Worm (Caenorhabditis elegans) whole organism, L4 larva: ENCODE measurements around the gene F10C2.3.

Source experiments
- F26F4.8 ChIP-seq: fragments of 200-800 bp; sonication (Bioruptor generic); conservative IDR thresholded peaks from 2 replicates; pipeline ENCODE4 v1.3.6; 2022; ENCODE audit warnings: missing genetic modification characterization, missing compliant biosample characterization
- T26A8.4 ChIP-seq: fragments of 200-800 bp; sonication (Bioruptor generic); IDR thresholded peaks from 2 replicates; pipeline ENCODE4 v1.3.6; 2022; ENCODE audit warnings: missing genetic modification characterization, missing compliant biosample characterization
- Y105C5A.15 ChIP-seq: fragments of 200-800 bp; sonication (Bioruptor generic); IDR thresholded peaks from 2 replicates; pipeline ENCODE4 v1.3.6; 2022; ENCODE audit warnings: missing genetic modification characterization, missing compliant biosample characterization
- Y5F2A.4 ChIP-seq: fragments of 200-800 bp; sonication (Bioruptor generic); optimal IDR thresholded peaks from 2 replicates; lab custom pipeline; 2018; ENCODE audit warnings: mild to moderate bottlenecking, missing genetic modification characterization, missing compliant biosample characterization
- Y75B8A.6 ChIP-seq: fragments of 200-800 bp; sonication (Bioruptor generic); IDR thresholded peaks from 2 replicates; pipeline ENCODE4 v1.3.6; 2022; ENCODE audit warnings: missing genetic modification reagents, missing genetic modification characterization, missing compliant biosample characterization
- aha-1 ChIP-seq: fragments of 150-350 bp; peaks from one replicate; lab custom pipeline; 2014; ENCODE audit warnings: missing biosample characterization, missing genetic modification characterization
- aly-2 ChIP-seq: sonication (generic microtip); optimal IDR thresholded peaks from 2 replicates; lab custom pipeline; 2018; ENCODE audit warnings: missing biosample characterization, missing genetic modification characterization
- ama-1 ChIP-seq: fragments of 150-350 bp; optimal IDR thresholded peaks from 2 replicates; lab custom pipeline; 2014; ENCODE audit warnings: inconsistent platforms, mixed read lengths
- arid-1 ChIP-seq: fragments of 200-800 bp; sonication (Bioruptor generic); conservative IDR thresholded peaks from 2 replicates; pipeline ENCODE4 v1.3.6; 2022; ENCODE audit warnings: missing genetic modification reagents, missing genetic modification characterization, missing compliant biosample characterization
- ceh-32 ChIP-seq: sonication (generic microtip); optimal IDR thresholded peaks from 2 replicates; lab custom pipeline; 2016; ENCODE audit warnings: mild to moderate bottlenecking, missing genetic modification characterization, missing compliant biosample characterization; ENCODE audit not compliant: poor library complexity
- ceh-44 ChIP-seq: fragments of 200-800 bp; sonication (Bioruptor generic); IDR thresholded peaks from 2 replicates; pipeline ENCODE4 v1.3.6; 2022; ENCODE audit warnings: missing genetic modification reagents, missing genetic modification characterization, missing compliant biosample characterization
- ceh-62 ChIP-seq: sonication (generic microtip); optimal IDR thresholded peaks from 2 replicates; lab custom pipeline; 2017; ENCODE audit warnings: missing biosample characterization, missing genetic modification characterization
- ctbp-1 ChIP-seq: fragments of 200-800 bp; sonication (Bioruptor generic); IDR thresholded peaks from 2 replicates; pipeline ENCODE4 v1.3.6; 2022; ENCODE audit warnings: missing genetic modification reagents, missing genetic modification characterization, missing compliant biosample characterization
- daf-16 ChIP-seq, 3 experiments: sonication (generic microtip); optimal IDR thresholded peaks; 2 replicates each; lab custom pipeline; 2016 to 2017; ENCODE audit warnings: missing genetic modification characterization in 3 of 3, missing genetic modification reagents in 3 of 3, mild to moderate bottlenecking in 2 of 3, missing compliant biosample characterization in 2 of 3, missing biosample characterization in 1 of 3, moderate library complexity in 1 of 3
- daf-8 ChIP-seq: fragments of 200-800 bp; sonication (Bioruptor generic); IDR thresholded peaks from 2 replicates; pipeline ENCODE4 v1.3.6; 2022; ENCODE audit warnings: missing genetic modification characterization, missing compliant biosample characterization
- dmd-8 ChIP-seq: fragments of 200-800 bp; sonication (Bioruptor generic); IDR thresholded peaks from 2 replicates; pipeline ENCODE4 v1.3.6; 2022; ENCODE audit warnings: missing genetic modification characterization, missing compliant biosample characterization
- duxl-1 ChIP-seq: sonication (generic microtip); optimal IDR thresholded peaks from 2 replicates; lab custom pipeline; 2016; ENCODE audit warnings: mild to moderate bottlenecking, missing genetic modification characterization, moderate library complexity, missing compliant biosample characterization; ENCODE audit not compliant: poor library complexity
- dve-1 ChIP-seq: sonication (generic microtip); optimal IDR thresholded peaks from 2 replicates; lab custom pipeline; 2017; ENCODE audit warnings: antibody characterized with exemption, mild to moderate bottlenecking, missing genetic modification characterization, missing compliant biosample characterization; ENCODE audit not compliant: insufficient read depth
- egl-43 ChIP-seq: fragments of 200-800 bp; sonication (Bioruptor generic); IDR thresholded peaks from 2 replicates; pipeline ENCODE4 v1.3.6; 2022; ENCODE audit warnings: missing genetic modification reagents, missing genetic modification characterization, missing compliant biosample characterization
- fkh-10 ChIP-seq: fragments of 150-350 bp; optimal IDR thresholded peaks from 2 replicates; lab custom pipeline; 2014; ENCODE audit warnings: missing biosample characterization, missing genetic modification reagents, missing genetic modification characterization
- fos-1 ChIP-seq: fragments of 150-350 bp; optimal IDR thresholded peaks from 2 replicates; lab custom pipeline; 2014; ENCODE audit warnings: missing biosample characterization, missing genetic modification characterization
- gei-8 ChIP-seq: fragments of 200-800 bp; sonication (Bioruptor generic); optimal IDR thresholded peaks from 2 replicates; lab custom pipeline; 2018; ENCODE audit warnings: mild to moderate bottlenecking, missing genetic modification characterization, missing compliant biosample characterization
- hlh-11 ChIP-seq: fragments of 200-800 bp; sonication (Bioruptor generic); optimal IDR thresholded peaks from 2 replicates; lab custom pipeline; 2018; ENCODE audit warnings: mild to moderate bottlenecking, missing genetic modification characterization, missing compliant biosample characterization
- hlh-30 ChIP-seq: sonication (generic microtip); optimal IDR thresholded peaks from 2 replicates; lab custom pipeline; 2017; ENCODE audit warnings: antibody characterized with exemption, mild to moderate bottlenecking, missing genetic modification characterization, missing compliant biosample characterization; ENCODE audit not compliant: insufficient read depth
- lin-15B ChIP-seq: fragments of 150-350 bp; sonication (generic microtip); optimal IDR thresholded peaks from 3 replicates; lab custom pipeline; 2014; ENCODE audit warnings: missing biosample characterization, missing genetic modification characterization
- lin-38 ChIP-seq: fragments of 200-800 bp; sonication (Bioruptor generic); IDR thresholded peaks from 2 replicates; pipeline ENCODE4 v1.3.6; 2022; ENCODE audit warnings: missing genetic modification reagents, missing genetic modification characterization, missing compliant biosample characterization
- lin-39 ChIP-seq: fragments of 150-350 bp; optimal IDR thresholded peaks from 2 replicates; lab custom pipeline; 2014; ENCODE audit warnings: missing biosample characterization, missing genetic modification reagents, missing genetic modification characterization
- lir-3 ChIP-seq: sonication (generic microtip); optimal IDR thresholded peaks from 2 replicates; lab custom pipeline; 2016; ENCODE audit warnings: mild to moderate bottlenecking, missing genetic modification characterization, missing compliant biosample characterization
- lsy-2 ChIP-seq, 2 experiments: fragments of 150-350 bp in 1 of 2; sonication (generic microtip) in 1 of 2; optimal IDR thresholded peaks; 2 replicates each; lab custom pipeline; 2014 to 2017; ENCODE audit warnings: missing biosample characterization in 2 of 2, missing genetic modification characterization in 2 of 2
- madf-5 ChIP-seq, 2 experiments: fragments of 200-800 bp; sonication (Bioruptor generic); IDR thresholded peaks; 2 replicates each; pipeline ENCODE4 v1.3.6; 2022; ENCODE audit warnings: missing compliant biosample characterization in 2 of 2, missing genetic modification characterization in 2 of 2
- madf-9 ChIP-seq: fragments of 200-800 bp; sonication (Bioruptor generic); conservative IDR thresholded peaks from 2 replicates; pipeline ENCODE4 v1.3.6; 2022; ENCODE audit warnings: missing genetic modification reagents, missing genetic modification characterization, missing compliant biosample characterization
- mdl-1 ChIP-seq, 2 experiments: fragments of 150-350 bp in 1 of 2; sonication (generic microtip) in 1 of 2; optimal IDR thresholded peaks; 2 replicates each; lab custom pipeline; 2014 to 2017; ENCODE audit warnings: missing biosample characterization in 2 of 2, missing genetic modification characterization in 2 of 2
- mes-2 ChIP-seq: sonication (generic microtip); optimal IDR thresholded peaks from 2 replicates; lab custom pipeline; 2016; ENCODE audit warnings: missing genotype, mild to moderate bottlenecking, missing genetic modification characterization, missing compliant biosample characterization; ENCODE audit not compliant: poor library complexity, severe bottlenecking
- nhr-102 ChIP-seq: sonication (generic microtip); optimal IDR thresholded peaks from 2 replicates; lab custom pipeline; 2016; ENCODE audit warnings: mild to moderate bottlenecking, missing genetic modification characterization, moderate library complexity, missing compliant biosample characterization
- nhr-25 ChIP-seq: sonication (generic microtip); optimal IDR thresholded peaks from 2 replicates; lab custom pipeline; 2017; ENCODE audit warnings: missing genetic modification characterization, mild to moderate bottlenecking, missing compliant biosample characterization, antibody characterized with exemption, moderate library complexity, borderline replicate concordance; ENCODE audit not compliant: insufficient read depth
- nhr-42 ChIP-seq: fragments of 200-800 bp; sonication (Bioruptor generic); IDR thresholded peaks from 2 replicates; pipeline ENCODE4 v1.3.6; 2022; ENCODE audit warnings: missing genetic modification characterization, missing compliant biosample characterization
- pqm-1 ChIP-seq: sonication (generic microtip); optimal IDR thresholded peaks from 2 replicates; lab custom pipeline; 2017; ENCODE audit warnings: missing biosample characterization, missing genetic modification characterization
- rbr-2 ChIP-seq: sonication (generic microtip); optimal IDR thresholded peaks from 2 replicates; lab custom pipeline; 2016; ENCODE audit warnings: missing genotype, missing genetic modification characterization, missing compliant biosample characterization
- sdz-12 ChIP-seq: fragments of 200-800 bp; sonication (Bioruptor generic); optimal IDR thresholded peaks from 2 replicates; lab custom pipeline; 2018; ENCODE audit warnings: mild to moderate bottlenecking, missing genetic modification characterization, missing compliant biosample characterization
- set-16 ChIP-seq: fragments of 200-800 bp; sonication (Bioruptor generic); IDR thresholded peaks from 2 replicates; pipeline ENCODE4 v1.3.6; 2022; ENCODE audit warnings: missing genetic modification reagents, missing genetic modification characterization, missing compliant biosample characterization
- skn-1 ChIP-seq: fragments of 150-350 bp; optimal IDR thresholded peaks from 2 replicates; lab custom pipeline; 2014; ENCODE audit warnings: missing biosample characterization, missing genetic modification characterization
- tra-1 ChIP-seq: fragments of 200-800 bp; sonication (Bioruptor generic); IDR thresholded peaks from 2 replicates; pipeline ENCODE4 v1.3.6; 2022; ENCODE audit warnings: missing genetic modification reagents, missing genetic modification characterization, missing compliant biosample characterization
- unc-62 ChIP-seq, 3 experiments: fragments of 150-350 bp in 1 of 3; sonication (generic microtip); optimal IDR thresholded peaks in 2 of 3; peaks in 1 of 3; 1 replicate in 1 of 3; 2 replicates in 2 of 3; lab custom pipeline; 2014 to 2017; ENCODE audit warnings: missing biosample characterization in 3 of 3, missing genetic modification characterization in 3 of 3, missing genetic modification reagents in 3 of 3, missing genotype in 1 of 3
- vab-7 ChIP-seq: fragments of 200-800 bp; sonication (Bioruptor generic); IDR thresholded peaks from 2 replicates; pipeline ENCODE4 v1.3.6; 2022; ENCODE audit warnings: missing genetic modification reagents, missing genetic modification characterization, missing compliant biosample characterization
- zag-1 ChIP-seq: fragments of 150-350 bp; optimal IDR thresholded peaks from 2 replicates; lab custom pipeline; 2014; ENCODE audit warnings: missing biosample characterization, missing genetic modification characterization

Gene F10C2.3

DNA sequence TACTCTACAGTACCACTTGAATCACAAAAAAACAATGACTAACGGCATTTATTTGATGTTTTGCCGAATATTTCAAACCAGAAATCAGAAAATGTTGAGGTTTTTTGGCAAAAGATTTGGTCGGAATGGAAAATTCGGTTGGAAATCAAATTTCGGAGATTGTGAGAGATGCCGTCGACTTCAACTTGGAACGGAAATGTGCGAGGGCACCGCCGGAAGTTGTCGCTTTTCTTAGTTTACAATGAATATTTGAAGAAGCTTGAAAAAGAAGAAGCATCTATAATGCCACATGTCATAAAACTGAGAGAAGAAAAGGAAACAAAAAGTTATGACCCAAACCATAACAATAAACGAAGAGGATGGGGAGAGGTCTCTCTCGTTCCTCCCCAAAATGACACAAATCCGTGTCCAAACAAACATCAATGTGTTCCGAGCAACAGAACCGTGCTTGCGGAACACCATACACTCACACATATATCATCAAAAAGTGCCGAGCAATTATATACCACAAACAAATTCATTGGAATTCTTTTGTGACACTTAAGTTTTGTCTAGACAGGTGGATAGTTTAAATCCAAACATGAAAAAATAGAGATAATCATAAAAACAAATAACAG, 29.5 kb upstream of the F10C2.3 start:
- TF ChIP-seq dve-1 (peak; percentile 17), lin-38 (GFP tag; lab: Robert Waterston, UW) (peak; percentile 44), duxl-1 (tag; lab: Kevin White, UChicago) (no peak), ctbp-1 (peak; percentile 65; the same call in 1 of the 2 replicates), aha-1 (tag; lab: Kevin White, UChicago) (no peak), unc-62 (GFP tag; optimal IDR thresholded peaks at IDR 0.05 in 1 of 2; lab: Kevin White, UChicago) (peak in 1 of 2 experiments; percentile 61), unc-62 (tag; optimal IDR thresholded peaks at IDR 0.05; lab: Kevin White, UChicago) (no peak), fkh-10 (peak; percentile 52), arid-1 (0 out of 2 replicates have a peak, but pooled peaks have one; percentile 27), nhr-102 (tag; lab: Kevin White, UChicago) (peak; percentile 22), T26A8.4 (GFP tag; lab: Robert Waterston, UW) (peak; percentile 51; the same call in 1 of the 2 replicates), vab-7 (GFP tag; lab: Robert Waterston, UW) (no peak), mes-2 (tag; lab: Kevin White, UChicago) (peak; percentile 27), madf-5 (GFP tag; IDR thresholded peaks at IDR 0.05; lab: Robert Waterston, UW) (no peak), dmd-8 (GFP tag; lab: Robert Waterston, UW) (0 out of 2 replicates have a peak, but pooled peaks have one; percentile 22), hlh-11 (tag; lab: Kevin White, UChicago) (no peak), ama-1 (peak; percentile 76), egl-43 (GFP tag; lab: Robert Waterston, UW) (no peak), lin-15B (tag; lab: Kevin White, UChicago) (no peak)

DNA sequence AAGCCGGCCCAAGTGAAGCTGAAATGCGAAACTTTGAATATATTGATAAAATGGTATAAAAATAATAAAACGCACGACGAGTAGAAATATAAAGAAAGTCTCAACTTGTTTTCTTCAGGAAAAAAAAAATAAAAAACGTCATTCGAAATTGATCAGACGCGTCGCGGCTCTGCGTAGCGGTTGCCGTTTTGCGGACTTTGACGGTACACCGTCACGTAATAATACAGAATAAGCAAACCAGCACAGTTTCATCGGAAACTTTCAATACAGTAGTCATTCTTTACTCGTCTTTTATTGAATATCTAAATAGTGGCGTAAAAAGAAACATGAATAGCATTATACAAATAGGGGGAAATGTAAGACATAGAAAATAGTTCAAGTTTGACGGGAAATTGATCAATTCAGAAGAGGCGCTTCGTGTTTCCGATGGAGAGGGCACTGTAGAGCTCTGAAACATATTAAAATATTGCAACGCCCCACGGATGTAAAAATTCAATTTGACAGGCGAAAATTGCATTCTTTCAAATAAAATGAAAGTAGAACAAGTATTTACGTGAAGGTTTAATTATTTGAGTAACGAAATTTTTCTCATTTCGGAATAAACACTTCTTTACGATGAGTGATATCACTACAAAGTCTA, 26.3 kb upstream of the F10C2.3 start, which contains the start of the genes cyl-1 and C52E4.7:
cyl-1 (minus strand) TSS at position 18 of the 640 bp plus-strand sequence.
C52E4.7 (plus strand) TSS at position 590 of the 640 bp plus-strand sequence.
- TF ChIP-seq egl-43 (GFP tag; lab: Robert Waterston, UW) (no peak), lin-15B (tag; lab: Kevin White, UChicago) (no peak), Y75B8A.6 (GFP tag; lab: Robert Waterston, UW) (no peak), sdz-12 (GFP tag; lab: Kevin White, UChicago) (no peak), fos-1 (tag; lab: Kevin White, UChicago) (no peak), ceh-32 (tag; lab: Kevin White, UChicago) (no peak), arid-1 (no peak), mes-2 (tag; lab: Kevin White, UChicago) (peak; percentile 73), daf-8 (GFP tag; lab: Robert Waterston, UW) (no peak), nhr-25 (tag; lab: Kevin White, UChicago) (peak; percentile 39), pqm-1 (no peak), madf-9 (GFP tag; lab: Robert Waterston, UW) (no peak), hlh-30 (tag; lab: Kevin White, UChicago) (no peak), duxl-1 (tag; lab: Kevin White, UChicago) (no peak), zag-1 (no peak), vab-7 (GFP tag; lab: Robert Waterston, UW) (no peak), F26F4.8 (GFP tag; lab: Robert Waterston, UW) (no peak), gei-8 (GFP tag; lab: Kevin White, UChicago) (no peak), ceh-44 (GFP tag; lab: Robert Waterston, UW) (no peak), Y5F2A.4 (GFP tag; lab: Kevin White, UChicago) (no peak), lin-39 (tag; lab: Kevin White, UChicago) (no peak), rbr-2 (peak; percentile 45), lsy-2 (tag; optimal IDR thresholded peaks at IDR 0.05; lab: Kevin White, UChicago) (peak in 1 of 2 experiments; percentile 72), mdl-1 (tag; optimal IDR thresholded peaks at IDR 0.05; lab: Kevin White, UChicago) (no peak), Y105C5A.15 (GFP tag; lab: Robert Waterston, UW) (no peak), tra-1 (GFP tag; lab: Robert Waterston, UW) (no peak), set-16 (no peak), ceh-62 (tag; lab: Kevin White, UChicago) (no peak), madf-5 (GFP tag; IDR thresholded peaks at IDR 0.05; lab: Robert Waterston, UW) (no peak), daf-16 (GFP tag; optimal IDR thresholded peaks at IDR 0.05; lab: Kevin White, UChicago) (no peak), daf-16 (tag; optimal IDR thresholded peaks at IDR 0.05; lab: Kevin White, UChicago) (peak; percentile 56), nhr-42 (GFP tag; lab: Robert Waterston, UW) (no peak), lir-3 (tag; lab: Kevin White, UChicago) (no peak), aly-2 (no peak), hlh-11 (tag; lab: Kevin White, UChicago) (no peak), skn-1 (no peak)
